Worm (Caenorhabditis elegans) whole organism, late embryonic: ENCODE data around the gene B0563.9.

Source experiments
- C08G9.2 ChIP-seq: sonication (generic microtip); optimal IDR thresholded peaks from 2 replicates; lab custom pipeline; 2016; ENCODE audit warnings: mild to moderate bottlenecking, missing genetic modification characterization, moderate library complexity, missing compliant biosample characterization
- ceh-14 ChIP-seq: sonication (generic microtip); optimal IDR thresholded peaks from 2 replicates; lab custom pipeline; 2016; ENCODE audit warnings: missing genotype, missing genetic modification characterization, missing compliant biosample characterization
- ceh-30 ChIP-seq: fragments of 150-350 bp; optimal IDR thresholded peaks from 2 replicates; lab custom pipeline; 2014; ENCODE audit warnings: missing biosample characterization, missing genetic modification characterization
- fax-1 ChIP-seq: sonication (generic microtip); optimal IDR thresholded peaks from 2 replicates; lab custom pipeline; 2016; ENCODE audit warnings: missing genotype, missing genetic modification characterization, missing compliant biosample characterization
- fkh-10 ChIP-seq: fragments of 150-350 bp; optimal IDR thresholded peaks from 2 replicates; lab custom pipeline; 2014; ENCODE audit warnings: missing biosample characterization, missing genetic modification reagents, missing genetic modification characterization
- odd-2 ChIP-seq: sonication (generic microtip); optimal IDR thresholded peaks from 2 replicates; lab custom pipeline; 2017; ENCODE audit warnings: antibody characterized with exemption, mild to moderate bottlenecking, missing genetic modification characterization, missing compliant biosample characterization
- pat-9 ChIP-seq: fragments of 200-800 bp; sonication (Bioruptor generic); optimal IDR thresholded peaks from 2 replicates; lab custom pipeline; 2018; ENCODE audit warnings: mild to moderate bottlenecking, missing genetic modification characterization, moderate library complexity, missing compliant biosample characterization
- pha-2 ChIP-seq: sonication (generic microtip); optimal IDR thresholded peaks from 2 replicates; lab custom pipeline; 2017; ENCODE audit warnings: mild to moderate bottlenecking, missing genetic modification characterization, missing compliant biosample characterization
- pha-4 ChIP-seq: fragments of 150-350 bp; optimal IDR thresholded peaks from 2 replicates; lab custom pipeline; 2018; ENCODE audit warnings: missing biosample characterization, missing genetic modification reagents, missing genetic modification characterization
- unc-3 ChIP-seq, 2 experiments: fragments of 200-800 bp in 1 of 2; sonication (Bioruptor generic) in 1 of 2; sonication (generic microtip) in 1 of 2; conservative IDR thresholded peaks in 1 of 2; optimal IDR thresholded peaks in 1 of 2; 2 replicates each; pipeline versions ENCODE4 v1.3.6 to Lab custom; 2016 to 2022; ENCODE audit warnings: missing compliant biosample characterization in 2 of 2, missing genetic modification characterization in 2 of 2, missing genetic modification reagents in 1 of 2
- unc-55 ChIP-seq: sonication (generic microtip); optimal IDR thresholded peaks from 2 replicates; lab custom pipeline; 2017; ENCODE audit warnings: missing biosample characterization, missing genetic modification reagents, missing genetic modification characterization

DNA sequence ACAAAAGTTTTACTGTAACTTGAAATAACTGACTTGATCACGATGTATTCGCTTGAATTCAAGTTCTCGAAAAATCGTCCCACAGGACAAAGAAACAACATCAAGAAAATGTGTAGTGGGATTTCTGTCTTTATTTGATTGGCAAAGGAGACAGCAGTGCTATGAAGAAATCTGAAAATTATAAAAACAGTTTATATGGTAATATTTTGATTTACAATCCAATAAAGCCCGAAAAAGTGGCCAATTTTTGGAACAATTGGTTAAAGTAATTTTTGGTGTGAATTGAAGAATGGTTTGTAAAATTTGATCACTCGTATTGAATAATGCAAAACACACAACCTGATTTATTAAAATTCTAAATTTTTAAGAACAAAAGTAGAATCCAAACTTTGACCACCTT is 12.5 kb downstream of the B0563.9 start, which contains the start of gene Y81B9A.4:
- TF ChIP-seq fkh-10 (GFP tag; lab: Kevin White, UChicago) (no peak), fax-1 (tag; lab: Kevin White, UChicago) (no peak), unc-55 (no peak), C08G9.2 (no peak), ceh-14 (tag; lab: Kevin White, UChicago) (no peak), pha-4 (tag; lab: Kevin White, UChicago) (no peak), ceh-30 (tag; lab: Kevin White, UChicago) (no peak), unc-3 (GFP tag; conservative IDR thresholded peaks at IDR 0.05; lab: Robert Waterston, UW) (no peak), unc-3 (tag; optimal IDR thresholded peaks at IDR 0.05; lab: Kevin White, UChicago) (no peak), pat-9 (tag; lab: Kevin White, UChicago) (no peak), pha-2 (tag; lab: Kevin White, UChicago) (no peak), odd-2 (no peak)
